Fruit fly (Drosophila melanogaster) whole organism, adult: ENCODE results near the gene CG14120.

ENCODE experiments used
- CG11617 ChIP-seq: fragments of 200-800 bp; sonication (Bioruptor generic); optimal IDR thresholded peaks from 2 replicates; lab custom pipeline; 2017; ENCODE audit warnings: mild to moderate bottlenecking, missing biosample characterization, missing genetic modification reagents, missing genetic modification characterization
- CG12768 ChIP-seq: fragments of 200-800 bp; sonication (Bioruptor generic); optimal IDR thresholded peaks from 2 replicates; lab custom pipeline; 2017; ENCODE audit warnings: missing biosample characterization, missing genetic modification characterization, mild to moderate bottlenecking, moderate library complexity, missing genetic modification reagents
- CG7101 ChIP-seq: fragments of 200-800 bp; sonication (Bioruptor generic); optimal IDR thresholded peaks from 2 replicates; lab custom pipeline; 2018; ENCODE audit warnings: missing biosample characterization, mild to moderate bottlenecking, missing genetic modification characterization, moderate library complexity
- Hr96 ChIP-seq: fragments of 200-800 bp; sonication (Bioruptor generic); optimal IDR thresholded peaks from 2 replicates; lab custom pipeline; 2016; ENCODE audit warnings: missing biosample characterization, missing genetic modification characterization
- Mnt ChIP-seq: fragments of 200-800 bp; sonication (Bioruptor generic); optimal IDR thresholded peaks from 2 replicates; lab custom pipeline; 2016; ENCODE audit warnings: missing biosample characterization, mild to moderate bottlenecking, missing genetic modification characterization
- cic ChIP-seq: fragments of 200-800 bp; sonication (Bioruptor generic); optimal IDR thresholded peaks from 2 replicates; lab custom pipeline; 2017; ENCODE audit warnings: missing biosample characterization, mild to moderate bottlenecking, missing genetic modification characterization, moderate library complexity
- kay ChIP-seq: fragments of 200-800 bp; sonication (Bioruptor generic); peaks from one replicate; lab custom pipeline; 2016; ENCODE audit warnings: missing biosample characterization, missing genetic modification characterization, borderline replicate concordance

dm6 chr3L:12857553-12858122, 27.2 kb upstream of the CG14120 start:
- TF ChIP-seq cic (no peak), Mnt (GFP tag; lab: Kevin White, UChicago) (no peak), kay (GFP tag; lab: Kevin White, UChicago) (no peak), CG11617 (GFP tag; lab: Kevin White, UChicago) (no peak), Hr96 (GFP tag; lab: Kevin White, UChicago) (no peak), CG12768 (GFP tag; lab: Kevin White, UChicago) (no peak), CG7101 (tag; lab: Kevin White, UChicago) (no peak)
